Fruit fly (Drosophila melanogaster) whole organism, prepupa: ENCODE measurements around the gene CG3408.

Experiments
- Blimp-1 ChIP-seq: fragments of 200-800 bp; sonication (Bioruptor generic); optimal IDR thresholded peaks from 3 replicates; lab custom pipeline; 2017; ENCODE audit warnings: missing biosample characterization, missing genetic modification characterization, mild to moderate bottlenecking, moderate library complexity, missing genetic modification reagents
- CG10669 ChIP-seq: fragments of 200-800 bp; sonication (Bioruptor generic); optimal IDR thresholded peaks from 3 replicates; lab custom pipeline; 2018; ENCODE audit warnings: missing biosample characterization, mild to moderate bottlenecking, missing genetic modification characterization, moderate library complexity
- CG16779 ChIP-seq: fragments of 200-800 bp; sonication (Bioruptor generic); optimal IDR thresholded peaks from 3 replicates; lab custom pipeline; 2017; ENCODE audit warnings: missing biosample characterization, mild to moderate bottlenecking, missing genetic modification characterization
- CG31627 ChIP-seq: fragments of 200-800 bp; sonication (Bioruptor generic); optimal IDR thresholded peaks from 3 replicates; lab custom pipeline; 2016; ENCODE audit warnings: missing biosample characterization, missing genetic modification characterization
- CG32006 ChIP-seq: fragments of 200-800 bp; sonication (Bioruptor generic); optimal IDR thresholded peaks from 3 replicates; lab custom pipeline; 2017; ENCODE audit warnings: missing biosample characterization, mild to moderate bottlenecking, missing genetic modification characterization
- CG4318 ChIP-seq: fragments of 200-800 bp; sonication (Bioruptor generic); optimal IDR thresholded peaks from 3 replicates; lab custom pipeline; 2017; ENCODE audit warnings: missing biosample characterization, mild to moderate bottlenecking, missing genetic modification characterization
- CG6276 ChIP-seq: fragments of 200-800 bp; sonication (Bioruptor generic); optimal IDR thresholded peaks from 2 replicates; lab custom pipeline; 2017; ENCODE audit warnings: missing biosample characterization, mild to moderate bottlenecking, missing genetic modification characterization
- CG6792 ChIP-seq: fragments of 200-800 bp; sonication (Bioruptor generic); optimal IDR thresholded peaks from 3 replicates; lab custom pipeline; 2016; ENCODE audit warnings: missing biosample characterization, missing genetic modification characterization
- CG6808 ChIP-seq: fragments of 200-800 bp; sonication (Bioruptor generic); optimal IDR thresholded peaks from 3 replicates; lab custom pipeline; 2017; ENCODE audit warnings: missing biosample characterization, missing genetic modification characterization, mild to moderate bottlenecking, moderate library complexity, missing genetic modification reagents
- CG6854 ChIP-seq: fragments of 200-800 bp; sonication (Bioruptor generic); optimal IDR thresholded peaks from 2 replicates; lab custom pipeline; 2017; ENCODE audit warnings: missing biosample characterization, mild to moderate bottlenecking, missing genetic modification characterization
- CG7368 ChIP-seq: fragments of 200-800 bp; sonication (Bioruptor generic); optimal IDR thresholded peaks from 3 replicates; lab custom pipeline; 2016; ENCODE audit warnings: missing biosample characterization, missing genetic modification characterization
- CG8119 ChIP-seq: fragments of 200-800 bp; sonication (Bioruptor generic); IDR thresholded peaks from 3 replicates; pipeline ENCODE4 v1.3.6; 2022; ENCODE audit warnings: missing biosample characterization, missing genetic modification characterization
- CG8632 ChIP-seq: fragments of 200-800 bp; sonication (Bioruptor generic); optimal IDR thresholded peaks from 3 replicates; lab custom pipeline; 2016; ENCODE audit warnings: missing biosample characterization, missing genetic modification characterization
- CG9139 ChIP-seq: fragments of 200-800 bp; sonication (Bioruptor generic); optimal IDR thresholded peaks from 3 replicates; lab custom pipeline; 2017; ENCODE audit warnings: missing biosample characterization, mild to moderate bottlenecking, missing genetic modification characterization
- Eip75B ChIP-seq: fragments of 200-800 bp; sonication (Bioruptor generic); optimal IDR thresholded peaks from 3 replicates; lab custom pipeline; 2016; ENCODE audit warnings: missing biosample characterization, missing genetic modification characterization
- Eip78C ChIP-seq: fragments of 200-800 bp; sonication (Bioruptor generic); peaks from one replicate; lab custom pipeline; 2016; ENCODE audit warnings: missing biosample characterization, missing genetic modification characterization
- Eip93F ChIP-seq: fragments of 200-800 bp; sonication (Bioruptor generic); optimal IDR thresholded peaks from 2 replicates; lab custom pipeline; 2016; ENCODE audit warnings: missing biosample characterization, mild to moderate bottlenecking, missing genetic modification characterization
- Ets21C ChIP-seq: fragments of 200-800 bp; sonication (Bioruptor generic); optimal IDR thresholded peaks from 3 replicates; lab custom pipeline; 2016; ENCODE audit warnings: missing biosample characterization, missing genetic modification characterization
- Ets96B ChIP-seq: fragments of 200-800 bp; optimal IDR thresholded peaks from 2 replicates; lab custom pipeline; 2019; ENCODE audit warnings: missing biosample characterization, mild to moderate bottlenecking, missing genetic modification characterization, moderate library complexity
- Gug ChIP-seq: fragments of 200-800 bp; sonication (Bioruptor generic); IDR thresholded peaks from 2 replicates; pipeline ENCODE4 v1.3.6; 2022; ENCODE audit warnings: missing biosample characterization, missing genetic modification characterization
- Hr4 ChIP-seq: fragments of 200-800 bp; sonication (Bioruptor generic); optimal IDR thresholded peaks from 3 replicates; lab custom pipeline; 2016; ENCODE audit warnings: missing biosample characterization, missing genetic modification characterization
- Lpt ChIP-seq: fragments of 200-800 bp; sonication (Bioruptor generic); optimal IDR thresholded peaks from 3 replicates; lab custom pipeline; 2016; ENCODE audit warnings: missing biosample characterization, missing genetic modification characterization
- OdsH ChIP-seq: fragments of 200-800 bp; sonication (Bioruptor generic); optimal IDR thresholded peaks from 3 replicates; lab custom pipeline; 2016; ENCODE audit warnings: missing biosample characterization, missing genetic modification characterization
- Sox102F ChIP-seq: fragments of 200-800 bp; sonication (Bioruptor generic); optimal IDR thresholded peaks from 2 replicates; lab custom pipeline; 2016; ENCODE audit warnings: missing biosample characterization, mild to moderate bottlenecking, missing genetic modification characterization
- Sox15 ChIP-seq: fragments of 200-800 bp; sonication (Bioruptor generic); optimal IDR thresholded peaks from 3 replicates; lab custom pipeline; 2016; ENCODE audit warnings: missing biosample characterization, missing genetic modification characterization
- cyc ChIP-seq: fragments of 200-800 bp; sonication (Bioruptor generic); optimal IDR thresholded peaks from 3 replicates; lab custom pipeline; 2016; ENCODE audit warnings: missing biosample characterization, missing genetic modification characterization
- dsx ChIP-seq: fragments of 200-800 bp; optimal IDR thresholded peaks from 3 replicates; lab custom pipeline; 2019; ENCODE audit warnings: missing biosample characterization, mild to moderate bottlenecking, missing genetic modification characterization, moderate library complexity; ENCODE audit not compliant: poor library complexity, severe bottlenecking
- eg ChIP-seq: fragments of 200-800 bp; sonication (Bioruptor generic); IDR thresholded peaks from 3 replicates; pipeline ENCODE4 v1.3.6; 2022; ENCODE audit warnings: missing biosample characterization, missing genetic modification characterization
- esn ChIP-seq: fragments of 200-800 bp; sonication (Bioruptor generic); optimal IDR thresholded peaks from 2 replicates; lab custom pipeline; 2016; ENCODE audit warnings: missing biosample characterization, mild to moderate bottlenecking, missing genetic modification characterization, moderate library complexity
- fd59A ChIP-seq: fragments of 200-800 bp; sonication (Bioruptor generic); optimal IDR thresholded peaks from 2 replicates; lab custom pipeline; 2017; ENCODE audit warnings: missing biosample characterization, mild to moderate bottlenecking, missing genetic modification characterization, missing genetic modification reagents
- fd85E ChIP-seq: fragments of 200-800 bp; sonication (Bioruptor generic); optimal IDR thresholded peaks from 3 replicates; lab custom pipeline; 2016; ENCODE audit warnings: missing biosample characterization, missing genetic modification characterization
- fkh ChIP-seq: fragments of 200-800 bp; sonication (Bioruptor generic); optimal IDR thresholded peaks from 3 replicates; lab custom pipeline; 2017; ENCODE audit warnings: missing biosample characterization, mild to moderate bottlenecking, missing genetic modification characterization, moderate library complexity
- net ChIP-seq: fragments of 200-800 bp; sonication (Bioruptor generic); optimal IDR thresholded peaks from 3 replicates; lab custom pipeline; 2016; ENCODE audit warnings: missing biosample characterization, missing genetic modification characterization
- pdm3 ChIP-seq: fragments of 200-800 bp; sonication (Bioruptor generic); optimal IDR thresholded peaks from 3 replicates; lab custom pipeline; 2016; ENCODE audit warnings: missing biosample characterization, missing genetic modification characterization
- spab ChIP-seq: fragments of 200-800 bp; sonication (Bioruptor generic); optimal IDR thresholded peaks from 2 replicates; lab custom pipeline; 2017; ENCODE audit warnings: missing biosample characterization, mild to moderate bottlenecking, missing genetic modification characterization, missing genetic modification reagents
- svp ChIP-seq: fragments of 200-800 bp; sonication (Bioruptor generic); peaks from one replicate; lab custom pipeline; 2016; ENCODE audit warnings: missing biosample characterization, missing genetic modification characterization
- topi ChIP-seq: fragments of 200-800 bp; sonication (Bioruptor generic); optimal IDR thresholded peaks from 3 replicates; lab custom pipeline; 2016; ENCODE audit warnings: missing biosample characterization, missing genetic modification characterization
- vri ChIP-seq: fragments of 200-800 bp; sonication (Bioruptor generic); optimal IDR thresholded peaks from 3 replicates; lab custom pipeline; 2016; ENCODE audit warnings: missing biosample characterization, mild to moderate bottlenecking, missing genetic modification characterization

CG3408 gene

DNA sequence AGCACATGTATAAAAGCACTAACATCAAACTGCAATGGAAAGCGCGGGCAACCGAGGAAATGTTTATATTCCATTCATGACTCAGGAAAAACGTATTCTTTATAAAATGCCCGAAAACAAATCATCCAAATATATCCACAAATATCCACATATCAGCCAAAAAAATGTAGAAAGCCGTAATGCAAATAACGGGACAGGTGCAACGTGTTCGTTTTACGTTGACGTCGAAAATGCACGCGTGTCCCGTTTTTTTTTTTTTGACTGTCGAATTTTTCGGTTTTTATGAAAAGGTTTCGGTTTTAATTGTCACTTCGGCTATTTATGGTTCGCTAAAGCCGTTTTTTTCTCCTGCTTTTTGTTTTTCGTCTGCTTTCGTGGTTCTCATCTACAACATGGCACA lies 4.9 kb downstream of the CG3408 start:
- TF ChIP-seq CG6276 (no peak), CG6792 (GFP tag; lab: Kevin White, UChicago) (no peak), CG4318 (GFP tag; lab: Kevin White, UChicago) (no peak), esn (no peak), Ets96B (no peak), CG31627 (GFP tag; lab: Kevin White, UChicago) (no peak), Ets21C (GFP tag; lab: Kevin White, UChicago) (no peak), OdsH (GFP tag; lab: Kevin White, UChicago) (no peak), eg (no peak), pdm3 (GFP tag; lab: Kevin White, UChicago) (no peak), fkh (GFP tag; lab: Kevin White, UChicago) (no peak), Eip75B (no peak)

- peak; percentile 23 for TF ChIP-seq spab (GFP tag; lab: Kevin White, UChicago)
- no peak for TF ChIP-seq CG32006
- TF ChIP-seq CG8119 (GFP tag; lab: Robert Waterston, UW): 0 out of 3 replicates have a peak, but pooled peaks have one; percentile 22
- TF ChIP-seq CG7368: peak; percentile 6
- TF ChIP-seq svp (GFP tag; lab: Kevin White, UChicago): peak; percentile 59
- peak; percentile 23 for TF ChIP-seq CG6276
- TF ChIP-seq Blimp-1 (GFP tag; lab: Kevin White, UChicago): no peak
- no peak for TF ChIP-seq CG6854 (GFP tag; lab: Kevin White, UChicago)
- TF ChIP-seq CG9139 (GFP tag; lab: Kevin White, UChicago): no peak
- no peak for TF ChIP-seq Sox15
- peak; percentile 6 for TF ChIP-seq dsx (GFP tag; lab: Kevin White, UChicago)
- TF ChIP-seq Eip93F (GFP tag; lab: Kevin White, UChicago): no peak
- peak; percentile 43 for TF ChIP-seq CG10669 (GFP tag; lab: Kevin White, UChicago)
- peak; percentile 13 for TF ChIP-seq CG6808 (GFP tag; lab: Kevin White, UChicago)
- peak; percentile 4 for TF ChIP-seq Eip75B
- TF ChIP-seq Sox102F: no peak
- TF ChIP-seq Gug (GFP tag; lab: Robert Waterston, UW): 0 out of 2 replicates have a peak, but pooled peaks have one; percentile 49
- TF ChIP-seq Ets96B: peak; percentile 43
- no peak for TF ChIP-seq CG16779 (tag; lab: Kevin White, UChicago)
- 0 out of 3 replicates have a peak, but pooled peaks have one; percentile 39 for TF ChIP-seq eg
- TF ChIP-seq fkh (GFP tag; lab: Kevin White, UChicago): peak; percentile 10
- peak; percentile 35 for TF ChIP-seq Hr4 (GFP tag; lab: Kevin White, UChicago)
- TF ChIP-seq fd59A (GFP tag; lab: Kevin White, UChicago): no peak
- TF ChIP-seq topi (GFP tag; lab: Kevin White, UChicago): peak; percentile 23
- TF ChIP-seq Eip78C (GFP tag; lab: Kevin White, UChicago): peak; percentile 87
- TF ChIP-seq Ets21C (GFP tag; lab: Kevin White, UChicago): no peak
- peak; percentile 23 for TF ChIP-seq net (GFP tag; lab: Kevin White, UChicago)
- TF ChIP-seq CG8632 (GFP tag; lab: Kevin White, UChicago): no peak
- peak; percentile 46 for TF ChIP-seq Lpt
- peak; percentile 26 for TF ChIP-seq cyc (GFP tag; lab: Kevin White, UChicago)
- TF ChIP-seq pdm3 (GFP tag; lab: Kevin White, UChicago): no peak
- TF ChIP-seq CG31627 (GFP tag; lab: Kevin White, UChicago): no peak
Observed at dm6 chr3L:9503552-9504317, 5.6 kb downstream of the CG3408 start.

DNA sequence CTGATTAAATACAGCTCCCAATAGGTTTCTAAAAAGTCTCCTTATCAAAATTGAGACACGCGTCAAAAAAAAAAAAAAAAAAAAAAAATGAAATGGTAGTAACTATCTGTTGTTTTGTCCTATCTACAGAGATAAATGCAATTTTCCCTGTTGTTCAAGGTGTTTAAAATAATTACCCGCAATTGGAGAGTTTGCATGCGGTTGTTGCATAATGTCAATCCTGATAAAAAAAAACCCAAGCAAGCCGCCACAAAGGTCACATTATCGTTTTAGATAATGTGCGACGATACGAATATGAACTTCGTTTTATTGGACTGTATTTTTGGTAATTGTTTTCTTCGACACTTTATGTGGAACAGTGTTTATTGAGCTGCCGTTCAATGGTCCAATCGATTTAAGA lies 6.5 kb downstream of the CG3408 start:
- peak; percentile 39 for TF ChIP-seq vri (GFP tag; lab: Kevin White, UChicago)
- TF ChIP-seq fd85E (GFP tag; lab: Kevin White, UChicago): no peak
- TF ChIP-seq, all 60 proteins: peak for 1
